Worm (Caenorhabditis elegans) whole organism, young adult: ENCODE data around the gene sru-26.

Experiments
- B0019.2 ChIP-seq: fragments of 200-800 bp; sonication (Bioruptor generic); conservative IDR thresholded peaks from 2 replicates; pipeline ENCODE4 v1.3.6; 2022; ENCODE audit warnings: missing genetic modification reagents, missing genetic modification characterization, missing compliant biosample characterization
- F23B12.7 ChIP-seq: sonication (generic microtip); optimal IDR thresholded peaks from 2 replicates; lab custom pipeline; 2017; ENCODE audit warnings: missing genetic modification characterization, mild to moderate bottlenecking, missing compliant biosample characterization, antibody characterized with exemption, moderate library complexity; ENCODE audit not compliant: insufficient read depth
- T07F8.4 ChIP-seq: sonication (generic microtip); optimal IDR thresholded peaks from 2 replicates; lab custom pipeline; 2016; ENCODE audit warnings: mild to moderate bottlenecking, missing genetic modification characterization, moderate library complexity, missing compliant biosample characterization
- ama-1 ChIP-seq, 3 experiments: fragments of 150-350 bp in 1 of 3; sonication (generic microtip) in 2 of 3; optimal IDR thresholded peaks; 2 replicates each; lab custom pipeline; 2014 to 2018; ENCODE audit warnings: missing biosample characterization in 2 of 3, missing genetic modification characterization in 2 of 3, missing genetic modification reagents in 2 of 3
- ccch-3 ChIP-seq: fragments of 200-800 bp; sonication (Bioruptor generic); optimal IDR thresholded peaks from 2 replicates; lab custom pipeline; 2018; ENCODE audit warnings: mild to moderate bottlenecking, missing genetic modification characterization, missing compliant biosample characterization
- fkh-3 ChIP-seq: sonication (generic microtip); optimal IDR thresholded peaks from 2 replicates; lab custom pipeline; 2016; ENCODE audit warnings: mild to moderate bottlenecking, missing genetic modification characterization, missing compliant biosample characterization
- madf-6 ChIP-seq: fragments of 200-800 bp; sonication (Bioruptor generic); IDR thresholded peaks from 2 replicates; pipeline ENCODE4 v1.3.6; 2022; ENCODE audit warnings: missing genetic modification reagents, missing genetic modification characterization, missing compliant biosample characterization
- madf-8 ChIP-seq: fragments of 200-800 bp; sonication (Bioruptor generic); conservative IDR thresholded peaks from 2 replicates; pipeline ENCODE4 v1.3.6; 2022; ENCODE audit warnings: missing genetic modification reagents, missing genetic modification characterization, missing compliant biosample characterization
- snpc-4 ChIP-seq, 5 experiments: fragments of 150-350 bp in 1 of 5; sonication (generic microtip) in 4 of 5; optimal IDR thresholded peaks; 2 replicates each; lab custom pipeline; 2014 to 2018; ENCODE audit warnings: missing genetic modification characterization in 5 of 5, missing biosample characterization in 3 of 5, antibody characterized with exemption in 2 of 5, mild to moderate bottlenecking in 2 of 5, missing compliant biosample characterization in 2 of 5, missing genotype in 2 of 5, moderate library complexity in 2 of 5, missing genetic modification reagents in 1 of 5

DNA sequence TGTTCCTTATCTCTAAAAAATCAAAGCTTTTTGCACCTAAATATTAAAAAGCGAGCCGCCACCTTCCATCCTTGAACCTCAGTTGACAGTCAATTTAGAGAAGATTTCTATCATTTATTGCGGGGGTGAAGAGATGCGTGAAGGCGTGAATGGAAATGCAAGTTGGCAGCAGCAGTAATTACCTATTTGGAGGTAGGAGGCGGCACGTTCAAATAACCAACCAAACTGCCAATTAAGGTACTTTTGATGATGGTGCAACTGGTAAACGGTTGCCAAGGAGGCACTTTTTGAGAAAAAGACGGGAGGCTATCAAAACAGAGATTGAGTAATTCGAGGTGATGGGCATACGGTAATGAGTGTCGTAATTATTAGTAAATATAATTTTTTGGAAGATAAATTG, 49.1 kb downstream of the sru-26 start:
- TF ChIP-seq snpc-4 (GFP tag; optimal IDR thresholded peaks at IDR 0.05; lab: Kevin White, UChicago) (no peak), snpc-4 (tag; optimal IDR thresholded peaks at IDR 0.05; lab: Kevin White, UChicago) (no peak), ccch-3 (GFP tag; lab: Kevin White, UChicago) (no peak), madf-6 (GFP tag; lab: Robert Waterston, UW) (no peak), ama-1 (optimal IDR thresholded peaks at IDR 0.05; lab: Kevin White, UChicago) (no peak), ama-1 (GFP tag; optimal IDR thresholded peaks at IDR 0.05; lab: Kevin White, UChicago) (no peak), T07F8.4 (tag; lab: Kevin White, UChicago) (no peak), fkh-3 (no peak), F23B12.7 (no peak), B0019.2 (GFP tag; lab: Robert Waterston, UW) (no peak), madf-8 (GFP tag; lab: Robert Waterston, UW) (no peak)
